Fruit fly (Drosophila melanogaster): ENCODE data around the gene CG31869.

The CG31869 gene

DNA sequence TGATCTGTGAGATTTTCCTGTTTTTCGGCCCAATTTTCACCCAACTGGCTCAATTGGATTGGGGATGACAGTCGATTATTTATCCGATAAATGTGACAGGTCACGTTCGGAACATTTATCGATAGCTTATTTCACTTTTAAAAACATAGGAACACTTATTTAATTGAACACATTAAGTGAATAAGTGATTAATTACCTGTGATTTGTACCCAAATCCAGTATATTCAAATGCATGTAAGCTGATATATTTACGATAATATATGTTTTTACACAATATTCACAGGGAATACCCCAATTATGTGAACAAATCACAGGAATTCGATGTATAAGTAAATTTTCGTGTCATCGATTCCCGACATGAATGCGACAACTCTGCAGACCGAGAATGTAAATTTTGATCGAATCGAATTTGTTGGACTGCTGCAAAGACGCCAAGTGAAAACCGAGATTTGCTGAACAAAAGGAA is 68.5 kb downstream of the CG31869 start, which contains the start of the genes EMC3 and Dpy-30L1 (continued):
- TF ChIP-seq CG1233 (GFP tag; optimal IDR thresholded peaks at IDR 0.05) (no peak), sqz (GFP tag; optimal IDR thresholded peaks at IDR 0.05) (no peak), CG7839 (tag; optimal IDR thresholded peaks at IDR 0.05) (no peak), CG15269 (tag; optimal IDR thresholded peaks at IDR 0.05) (no peak), CG8290 (GFP tag; optimal IDR thresholded peaks at IDR 0.05) (no peak), CG8290 (tag; optimal IDR thresholded peaks at IDR 0.05) (no peak), gcm (GFP tag; optimal IDR thresholded peaks at IDR 0.05) (no peak), ranshi (GFP tag; IDR thresholded peaks at IDR 0.05) (peak; percentile 47; the same call in 1 of the 2 replicates), pnt (GFP tag; optimal IDR thresholded peaks at IDR 0.05) (no peak), tio (GFP tag; optimal IDR thresholded peaks at IDR 0.05) (no peak), CG2129 (GFP tag; IDR thresholded peaks at IDR 0.05; ENCODE audit: partially characterized antibody) (peak; percentile 82), CG17359 (tag; optimal IDR thresholded peaks at IDR 0.05) (peak; percentile 59), PHDP (tag; optimal IDR thresholded peaks at IDR 0.05) (peak; percentile 67), CG10543 (GFP tag; optimal IDR thresholded peaks at IDR 0.05) (no peak), her (GFP tag; optimal IDR thresholded peaks at IDR 0.05) (no peak), CG7963 (GFP tag; IDR thresholded peaks at IDR 0.05; ENCODE audit: partially characterized antibody) (no peak), CG10147 (GFP tag; optimal IDR thresholded peaks at IDR 0.05) (no peak), fd64A (GFP tag; optimal IDR thresholded peaks at IDR 0.05) (no peak), CG11560 (tag; IDR thresholded peaks at IDR 0.05) (peak; percentile 73), hb (GFP tag; IDR thresholded peaks at IDR 0.05; ENCODE audit: partially characterized antibody) (peak; percentile 73; the same call in 2 of the 3 replicates), p53 (GFP tag; optimal IDR thresholded peaks at IDR 0.05) (no peak), ind (GFP tag; optimal IDR thresholded peaks at IDR 0.05) (peak; percentile 49), Doc3 (GFP tag; IDR thresholded peaks at IDR 0.05; ENCODE audit: partially characterized antibody) (peak; percentile 85), CG15601 (tag; optimal IDR thresholded peaks at IDR 0.05) (peak; percentile 79), chinmo (GFP tag; IDR thresholded peaks at IDR 0.05; ENCODE audit: partially characterized antibody) (peak; percentile 76; the same call in 1 of the 4 replicates), row (GFP tag; IDR thresholded peaks at IDR 0.05) (peak; percentile 90), CG12071 (GFP tag; optimal IDR thresholded peaks at IDR 0.05) (no peak), CG1603 (tag; optimal IDR thresholded peaks at IDR 0.05) (peak; percentile 80), trem (tag; optimal IDR thresholded peaks at IDR 0.05) (peak; percentile 72), CG4707 (GFP tag; optimal IDR thresholded peaks at IDR 0.05) (no peak), Dp (GFP tag; optimal IDR thresholded peaks at IDR 0.05) (peak; percentile 46), salm (tag; optimal IDR thresholded peaks at IDR 0.05) (no peak), zen2 (GFP tag; IDR thresholded peaks at IDR 0.05; ENCODE audit: partially characterized antibody) (peak; percentile 69; the same call in 1 of the 3 replicates), insv (GFP tag; optimal IDR thresholded peaks at IDR 0.05) (peak in 1 of 2 experiments; percentile 86), lola (GFP tag; optimal IDR thresholded peaks at IDR 0.05) (peak in 1 of 3 experiments; percentile 50), sob (GFP tag; IDR thresholded peaks at IDR 0.05) (peak; percentile 55; the same call in 1 of the 2 replicates), vvl (GFP tag; IDR thresholded peaks at IDR 0.05) (peak; percentile 58; the same call in 1 of the 2 replicates), CG11247 (GFP tag; IDR thresholded peaks at IDR 0.05) (0 out of 2 replicates have a peak, but pooled peaks have one; percentile 16), Dad (GFP tag; optimal IDR thresholded peaks at IDR 0.05) (peak; percentile 32), Kr (GFP tag; optimal IDR thresholded peaks at IDR 0.05) (no peak), CG6272 (GFP tag; IDR thresholded peaks at IDR 0.05) (0 out of 2 replicates have a peak, but pooled peaks have one; percentile 27), klu (GFP tag; IDR thresholded peaks at IDR 0.05) (peak; percentile 12; the same call in 1 of the 2 replicates), Tbp (GFP tag; optimal IDR thresholded peaks at IDR 0.05) (no peak), Max (GFP tag; optimal IDR thresholded peaks at IDR 0.05) (peak; percentile 58), nmo (GFP tag; optimal IDR thresholded peaks at IDR 0.05) (peak; percentile 74), ssp (GFP tag; IDR thresholded peaks at IDR 0.05) (peak; percentile 19; the same call in 1 of the 2 replicates), jigr1 (GFP tag; IDR thresholded peaks at IDR 0.05) (no peak), CG1832 (GFP tag; optimal IDR thresholded peaks at IDR 0.05) (no peak), CG30431 (GFP tag; optimal IDR thresholded peaks at IDR 0.05) (no peak)
